Fruit fly (Drosophila melanogaster): Measurements from ENCODE around the gene CG10383.

dm6 chr2L:18719583-18719982 is 24.2 kb upstream of the CG10383 start:
- no peak for TF ChIP-seq Dif (GFP tag; optimal IDR thresholded peaks at IDR 0.05; ENCODE audit: partially characterized antibody)
- TF ChIP-seq brk (GFP tag; optimal IDR thresholded peaks at IDR 0.05): no peak
- no peak for TF ChIP-seq rgr (GFP tag; optimal IDR thresholded peaks at IDR 0.05)
- TF ChIP-seq N (GFP tag; optimal IDR thresholded peaks at IDR 0.05): no peak
- no peak for TF ChIP-seq dl (GFP tag; optimal IDR thresholded peaks at IDR 0.05; ENCODE audit: insufficient read depth in 1 of 2, partially characterized antibody in 2 of 2)
- no peak for TF ChIP-seq br (GFP tag; optimal IDR thresholded peaks at IDR 0.05)
- no peak for TF ChIP-seq Hr78 (GFP tag; optimal IDR thresholded peaks at IDR 0.05)
- TF ChIP-seq Sp1 (GFP tag; optimal IDR thresholded peaks at IDR 0.05): no peak
- TF ChIP-seq psq (GFP tag; optimal IDR thresholded peaks at IDR 0.05): no peak
- no peak for TF ChIP-seq pan (optimal IDR thresholded peaks at IDR 0.05)
